Fruit fly (Drosophila melanogaster): ENCODE data around the gene dnk.
A peak's percentile ranks its signal among the peaks of the same experiment; 100 is the strongest.

The dnk gene

DNA sequence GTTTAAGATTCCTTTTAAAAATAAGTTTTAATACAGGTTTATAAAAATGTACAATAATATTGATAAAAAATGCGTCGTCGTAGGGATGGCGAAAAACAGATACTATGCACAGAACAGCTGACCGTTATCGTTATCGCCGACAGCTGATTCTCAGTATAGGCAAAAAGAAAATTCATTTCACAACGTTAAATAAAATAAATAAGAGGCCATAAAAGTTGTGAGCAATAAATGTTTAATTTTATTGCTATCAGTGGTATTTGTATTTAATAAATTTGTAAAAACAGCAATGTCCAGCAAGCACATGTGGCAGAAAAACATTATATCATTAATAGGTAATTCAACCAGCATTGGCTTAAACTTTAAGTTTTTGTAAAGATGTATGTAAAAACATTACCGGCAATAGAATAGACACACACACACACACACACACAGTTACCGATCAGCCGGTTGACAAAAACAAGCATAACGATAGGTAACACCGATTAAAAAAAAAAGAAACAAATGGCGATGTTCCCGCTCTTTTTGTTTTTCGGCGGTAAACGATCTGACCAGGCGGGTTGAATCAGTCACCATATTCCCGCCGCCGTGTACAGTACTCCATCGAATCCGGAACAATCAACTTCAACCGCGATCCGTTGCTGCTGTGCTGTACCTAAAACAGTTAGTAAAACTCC lies at the start of gene dnk, which contains the start of gene Smu1 (continued):
- TF ChIP-seq Neu2 (GFP tag; optimal IDR thresholded peaks at IDR 0.05; ENCODE audit: borderline replicate concordance) (no peak), CG31224 (GFP tag; IDR thresholded peaks at IDR 0.05) (no peak), unpg (GFP tag; optimal IDR thresholded peaks at IDR 0.05) (no peak), CG3281 (GFP tag; optimal IDR thresholded peaks at IDR 0.05) (no peak), ken (GFP tag; IDR thresholded peaks at IDR 0.05) (no peak), gfzf (GFP tag; optimal IDR thresholded peaks at IDR 0.05) (no peak), CG3065 (GFP tag; optimal IDR thresholded peaks at IDR 0.05) (no peak), CG3838 (GFP tag; optimal IDR thresholded peaks at IDR 0.05) (no peak), Jarid2 (GFP tag; optimal IDR thresholded peaks at IDR 0.05) (no peak), CG1233 (GFP tag; optimal IDR thresholded peaks at IDR 0.05) (no peak), CG15479 (GFP tag; optimal IDR thresholded peaks at IDR 0.05) (no peak), hb (GFP tag; IDR thresholded peaks at IDR 0.05; ENCODE audit: partially characterized antibody) (no peak), p53 (GFP tag; optimal IDR thresholded peaks at IDR 0.05) (no peak), CG9932 (GFP tag; IDR thresholded peaks at IDR 0.05) (no peak), CG8944 (GFP tag; optimal IDR thresholded peaks at IDR 0.05) (no peak), trem (tag; optimal IDR thresholded peaks at IDR 0.05) (peak; percentile 45), HmgZ (tag; optimal IDR thresholded peaks at IDR 0.05) (no peak), vnd (GFP tag; IDR thresholded peaks at IDR 0.05; ENCODE audit: partially characterized antibody) (no peak), bbx (GFP tag; IDR thresholded peaks at IDR 0.05; ENCODE audit: partially characterized antibody) (peak; percentile 12; the same call in 1 of the 2 replicates), her (GFP tag; optimal IDR thresholded peaks at IDR 0.05) (no peak), CG13624 (GFP tag; optimal IDR thresholded peaks at IDR 0.05) (no peak), ftz-f1 (GFP tag; optimal IDR thresholded peaks at IDR 0.05) (no peak), ara (GFP tag; IDR thresholded peaks at IDR 0.05) (no peak), CG17186 (GFP tag; optimal IDR thresholded peaks at IDR 0.05) (peak; percentile 2), sima (GFP tag; optimal IDR thresholded peaks at IDR 0.05) (no peak), Hey (tag; optimal IDR thresholded peaks at IDR 0.05) (no peak), cwo (GFP tag; optimal IDR thresholded peaks at IDR 0.05) (no peak), Dll (GFP tag; IDR thresholded peaks at IDR 0.05; ENCODE audit: partially characterized antibody) (peak; percentile 60; the same call in 3 of the 4 replicates)

DNA sequence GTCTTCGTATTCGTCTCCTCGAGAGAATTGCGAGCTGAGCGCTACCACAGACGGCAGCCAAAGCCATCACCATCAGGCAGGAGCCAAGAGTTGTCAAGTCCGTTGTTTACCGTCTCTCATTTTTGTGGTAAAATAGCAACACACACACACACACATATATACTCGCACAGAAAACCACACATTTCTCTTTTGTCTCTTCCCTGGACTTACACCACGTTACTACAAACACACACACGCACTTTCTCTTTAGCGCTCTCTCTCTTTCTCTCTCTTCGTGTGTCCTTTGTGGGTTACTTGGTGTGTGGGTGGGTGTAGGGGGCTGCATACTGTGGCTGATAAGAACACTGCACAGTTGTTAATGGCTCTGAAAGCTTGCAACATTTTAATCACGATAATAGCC lies 49.1 kb upstream of the dnk start:
- TF ChIP-seq her (GFP tag; optimal IDR thresholded peaks at IDR 0.05) (no peak), chif (GFP tag; optimal IDR thresholded peaks at IDR 0.05) (no peak), CG3163 (GFP tag; optimal IDR thresholded peaks at IDR 0.05) (peak; percentile 87), ewg (GFP tag; optimal IDR thresholded peaks at IDR 0.05) (peak; percentile 0), wek (GFP tag; optimal IDR thresholded peaks at IDR 0.05) (no peak), cg (GFP tag; optimal IDR thresholded peaks at IDR 0.05) (peak; percentile 36), Trl (optimal IDR thresholded peaks at IDR 0.05) (peak; percentile 51 to 75), Trl (GFP tag; optimal IDR thresholded peaks at IDR 0.05) (no peak), CG6689 (GFP tag; IDR thresholded peaks at IDR 0.05) (no peak), otp (GFP tag; IDR thresholded peaks at IDR 0.05) (no peak), Jarid2 (GFP tag; optimal IDR thresholded peaks at IDR 0.05) (no peak)

DNA sequence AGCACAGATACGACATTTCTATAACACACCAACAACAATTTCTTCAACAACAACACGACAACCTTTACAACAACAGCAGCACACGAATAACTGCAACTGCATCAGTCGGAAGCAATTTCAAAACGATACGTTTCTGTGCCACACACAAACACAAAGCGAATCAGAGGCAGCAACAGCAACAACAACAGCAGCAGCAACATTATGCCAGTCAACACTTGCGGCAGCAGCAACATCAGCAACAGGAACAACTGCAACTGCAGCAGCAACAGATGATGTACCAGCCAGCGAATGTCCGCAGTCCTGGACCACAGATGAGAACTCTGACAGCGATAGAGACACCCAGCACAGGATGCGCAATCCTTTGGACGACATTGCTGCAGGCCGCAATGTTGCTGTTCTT lies 33.5 kb upstream of the dnk start:
- no peak for TF ChIP-seq Hand (GFP tag; optimal IDR thresholded peaks at IDR 0.05)
- no peak for TF ChIP-seq shn (GFP tag; optimal IDR thresholded peaks at IDR 0.05)
- TF ChIP-seq eve (GFP tag; optimal IDR thresholded peaks at IDR 0.05), result no peak
- TF ChIP-seq YL-1 (GFP tag; optimal IDR thresholded peaks at IDR 0.05), result no peak
- TF ChIP-seq CG8478 (optimal IDR thresholded peaks at IDR 0.05), result peak; percentile 71
- TF ChIP-seq CHES-1-like (GFP tag; optimal IDR thresholded peaks at IDR 0.05), result no peak
- TF ChIP-seq insv (GFP tag; optimal IDR thresholded peaks at IDR 0.05), result no peak
- TF ChIP-seq CG9797 (GFP tag; optimal IDR thresholded peaks at IDR 0.05), result no peak

Data from whole organism, embryonic.